Worm (Caenorhabditis elegans) whole organism, dauer: ENCODE data around the gene nrx-1.

Experiments used
- unc-62 ChIP-seq: sonication (generic microtip); optimal IDR thresholded peaks from 2 replicates; lab custom pipeline; 2017; ENCODE audit warnings: missing biosample characterization, missing genetic modification reagents, missing genetic modification characterization

Gene nrx-1

ce11 chrV:10824711-10825110 lies at the start of gene nrx-1:
Gene nrx-1 (plus strand): TSS chrV:10825011.
- no peak for TF ChIP-seq unc-62 (GFP tag; lab: Kevin White, UChicago)

- no peak for TF ChIP-seq unc-62 (GFP tag; lab: Kevin White, UChicago)
Measured at ce11 chrV:10776528-10777055, 48.2 kb upstream of the nrx-1 start, which contains the start of gene D1054.5. Gene D1054.5 (minus strand): TSS chrV:10776578.

ce11 chrV:10784011-10784410 lies 40.8 kb upstream of the nrx-1 start, which contains the start of gene D1054.8:
Gene D1054.8 (plus strand): TSS chrV:10784311.
- no peak for TF ChIP-seq unc-62 (GFP tag; lab: Kevin White, UChicago)

- no peak for TF ChIP-seq unc-62 (GFP tag; lab: Kevin White, UChicago)
Measured at ce11 chrV:10790921-10791320, 33.9 kb upstream of the nrx-1 start, which contains the start of gene D1054.9. Gene D1054.9 (minus strand): TSS chrV:10791057.

- no peak for TF ChIP-seq unc-62 (GFP tag; lab: Kevin White, UChicago)
Measured at ce11 chrV:10792775-10793174, 32.0 kb upstream of the nrx-1 start, which contains the start of gene D1054.10. Gene D1054.10 (minus strand): TSS chrV:10792875.

ce11 chrV:10793498-10793897 lies 31.3 kb upstream of the nrx-1 start, which contains the start of gene ule-3:
Gene ule-3 (plus strand): TSS chrV:10793798.
- TF ChIP-seq unc-62 (GFP tag; lab: Kevin White, UChicago), result no peak

- no peak for TF ChIP-seq unc-62 (GFP tag; lab: Kevin White, UChicago)
Measured at ce11 chrV:10794463-10794862, 30.3 kb upstream of the nrx-1 start.

- TF ChIP-seq unc-62 (GFP tag; lab: Kevin White, UChicago), result no peak
Measured at ce11 chrV:10795494-10795893, 29.3 kb upstream of the nrx-1 start, which contains the start of gene D1054.19. Gene D1054.19 (plus strand): TSS chrV:10795794.

ce11 chrV:10798090-10798489 lies 26.7 kb upstream of the nrx-1 start, which contains the start of gene srh-184:
Gene srh-184 (minus strand): TSS chrV:10798190.
- no peak for TF ChIP-seq unc-62 (GFP tag; lab: Kevin White, UChicago)

- no peak for TF ChIP-seq unc-62 (GFP tag; lab: Kevin White, UChicago)
Measured at ce11 chrV:10801154-10801553, 23.7 kb upstream of the nrx-1 start, which contains the start of gene D1054.18. Gene D1054.18 (minus strand): TSS chrV:10801198.

ce11 chrV:10802060-10802459 lies 22.8 kb upstream of the nrx-1 start:
- TF ChIP-seq unc-62 (GFP tag; lab: Kevin White, UChicago), result no peak

- TF ChIP-seq unc-62 (GFP tag; lab: Kevin White, UChicago), result no peak
Measured at ce11 chrV:10804374-10804773, 20.4 kb upstream of the nrx-1 start, which contains the start of gene secs-1. Gene secs-1 (minus strand): TSS chrV:10804474.

- no peak for TF ChIP-seq unc-62 (GFP tag; lab: Kevin White, UChicago)
Measured at ce11 chrV:10805934-10806333, 18.9 kb upstream of the nrx-1 start, which contains the start of gene prp-38. Gene prp-38 (minus strand): TSS chrV:10806034.

- no peak for TF ChIP-seq unc-62 (GFP tag; lab: Kevin White, UChicago)
Measured at ce11 chrV:10807862-10808327, 16.9 kb upstream of the nrx-1 start, which contains the start of gene plrg-1. Gene plrg-1 (minus strand): TSS chrV:10807912.

- TF ChIP-seq unc-62 (GFP tag; lab: Kevin White, UChicago), result no peak
Measured at ce11 chrV:10811763-10812162, 13.0 kb upstream of the nrx-1 start, which contains the start of gene C29A12.22. Gene C29A12.22 (plus strand): TSS chrV:10812063.

- TF ChIP-seq unc-62 (GFP tag; lab: Kevin White, UChicago), result no peak
Measured at ce11 chrV:10813425-10814156, 11.2 kb upstream of the nrx-1 start, which contains the start of the genes C29A12.1 and lig-1. Gene C29A12.1 (minus strand): TSS chrV:10813487. Gene lig-1 (plus strand): TSS chrV:10814106.
